Worm (Caenorhabditis elegans) whole organism, L3 larva: ENCODE measurements around the gene srh-127.

Source experiments
- ZK546.5 ChIP-seq: sonication (generic microtip); optimal IDR thresholded peaks from 2 replicates; lab custom pipeline; 2017; ENCODE audit warnings: missing biosample characterization, missing genetic modification characterization
- aly-2 ChIP-seq: fragments of 150-350 bp; optimal IDR thresholded peaks from 2 replicates; lab custom pipeline; 2014; ENCODE audit warnings: missing biosample characterization, missing genetic modification characterization
- ceh-28 ChIP-seq: fragments of 150-350 bp; optimal IDR thresholded peaks from 2 replicates; lab custom pipeline; 2014; ENCODE audit warnings: missing biosample characterization, missing genetic modification reagents, missing genetic modification characterization
- ceh-82 ChIP-seq: fragments of 150-350 bp; optimal IDR thresholded peaks from 2 replicates; lab custom pipeline; 2014; ENCODE audit warnings: missing biosample characterization, missing genetic modification characterization
- ceh-9 ChIP-seq: sonication (generic microtip); optimal IDR thresholded peaks from 2 replicates; lab custom pipeline; 2018; ENCODE audit warnings: missing biosample characterization, missing genetic modification characterization
- daf-12 ChIP-seq: fragments of 150-350 bp; optimal IDR thresholded peaks from 2 replicates; lab custom pipeline; 2014; ENCODE audit warnings: missing biosample characterization, missing genetic modification reagents, missing genetic modification characterization
- egl-27 ChIP-seq: sonication (generic microtip); optimal IDR thresholded peaks from 4 replicates; lab custom pipeline; 2017; ENCODE audit warnings: missing biosample characterization, missing genetic modification reagents, missing genetic modification characterization
- egl-5 ChIP-seq: fragments of 150-350 bp; optimal IDR thresholded peaks from 2 replicates; lab custom pipeline; 2017; ENCODE audit warnings: missing biosample characterization, missing genetic modification reagents, missing genetic modification characterization, inconsistent platforms
- elt-1 ChIP-seq: fragments of 150-350 bp; optimal IDR thresholded peaks from 2 replicates; lab custom pipeline; 2014; ENCODE audit warnings: missing biosample characterization, missing genetic modification characterization
- elt-2 ChIP-seq: sonication (generic microtip); optimal IDR thresholded peaks from 2 replicates; lab custom pipeline; 2016; ENCODE audit warnings: missing genetic modification reagents, mild to moderate bottlenecking, missing genetic modification characterization, missing compliant biosample characterization
- eor-1 ChIP-seq, 2 experiments: fragments of 150-350 bp; optimal IDR thresholded peaks; 2 replicates each; lab custom pipeline; 2014 to 2018; ENCODE audit warnings: missing biosample characterization in 2 of 2, missing genetic modification characterization in 2 of 2
- fkh-10 ChIP-seq: sonication (generic microtip); optimal IDR thresholded peaks from 2 replicates; lab custom pipeline; 2017; ENCODE audit warnings: missing biosample characterization, missing genetic modification reagents, missing genetic modification characterization
- fkh-2 ChIP-seq: fragments of 150-350 bp; optimal IDR thresholded peaks from 2 replicates; lab custom pipeline; 2014; ENCODE audit warnings: missing biosample characterization, missing genetic modification reagents, missing genetic modification characterization
- fos-1 ChIP-seq: fragments of 150-350 bp; optimal IDR thresholded peaks from 2 replicates; lab custom pipeline; 2014; ENCODE audit warnings: missing biosample characterization, missing genetic modification characterization
- hmg-11 ChIP-seq: sonication (generic microtip); optimal IDR thresholded peaks from 2 replicates; lab custom pipeline; 2016; ENCODE audit warnings: missing genetic modification characterization, missing compliant biosample characterization
- lin-15B ChIP-seq: fragments of 150-350 bp; optimal IDR thresholded peaks from 2 replicates; lab custom pipeline; 2014; ENCODE audit warnings: missing biosample characterization, missing genetic modification characterization
- lin-39 ChIP-seq: fragments of 150-350 bp; optimal IDR thresholded peaks from 2 replicates; lab custom pipeline; 2018; ENCODE audit warnings: missing biosample characterization, missing genetic modification reagents, missing genetic modification characterization
- mml-1 ChIP-seq: fragments of 150-350 bp; sonication (generic microtip); optimal IDR thresholded peaks from 3 replicates; lab custom pipeline; 2014; ENCODE audit warnings: missing biosample characterization, missing genetic modification characterization
- nfya-1 ChIP-seq: sonication (generic microtip); optimal IDR thresholded peaks from 2 replicates; lab custom pipeline; 2017; ENCODE audit warnings: missing genetic modification characterization, mild to moderate bottlenecking, missing compliant biosample characterization, antibody characterized with exemption, moderate library complexity; ENCODE audit not compliant: insufficient read depth
- nhr-11 ChIP-seq: fragments of 150-350 bp; optimal IDR thresholded peaks from 2 replicates; lab custom pipeline; 2014; ENCODE audit warnings: missing biosample characterization, missing genetic modification characterization
- nhr-12 ChIP-seq: fragments of 150-350 bp; optimal IDR thresholded peaks from 2 replicates; lab custom pipeline; 2014; ENCODE audit warnings: missing biosample characterization, missing genetic modification characterization
- nhr-23 ChIP-seq: fragments of 150-350 bp; optimal IDR thresholded peaks from 2 replicates; lab custom pipeline; 2014; ENCODE audit warnings: missing biosample characterization, missing genetic modification reagents, missing genetic modification characterization
- nhr-237 ChIP-seq: fragments of 150-350 bp; optimal IDR thresholded peaks from 2 replicates; lab custom pipeline; 2014; ENCODE audit warnings: missing biosample characterization, missing genetic modification characterization
- nhr-25 ChIP-seq: sonication (generic microtip); optimal IDR thresholded peaks from 2 replicates; lab custom pipeline; 2017; ENCODE audit warnings: missing biosample characterization, missing genetic modification characterization
- nhr-67 ChIP-seq: fragments of 150-350 bp; optimal IDR thresholded peaks from 2 replicates; lab custom pipeline; 2014; ENCODE audit warnings: missing biosample characterization, missing genetic modification characterization
- nhr-76 ChIP-seq: fragments of 150-350 bp; sonication (generic microtip); optimal IDR thresholded peaks from 5 replicates; lab custom pipeline; 2014; ENCODE audit warnings: missing biosample characterization, missing genetic modification characterization
- nhr-77 ChIP-seq: fragments of 150-350 bp; optimal IDR thresholded peaks from 2 replicates; lab custom pipeline; 2014; ENCODE audit warnings: missing biosample characterization, missing genetic modification characterization
- pqm-1 ChIP-seq: fragments of 150-350 bp; optimal IDR thresholded peaks from 2 replicates; lab custom pipeline; 2017; ENCODE audit warnings: missing biosample characterization, missing genetic modification characterization, inconsistent platforms
- sea-2 ChIP-seq: fragments of 150-350 bp; sonication (generic microtip); optimal IDR thresholded peaks from 4 replicates; lab custom pipeline; 2014; ENCODE audit warnings: missing biosample characterization, missing genetic modification reagents, missing genetic modification characterization
- skn-1 ChIP-seq: fragments of 150-350 bp; optimal IDR thresholded peaks from 2 replicates; lab custom pipeline; 2014; ENCODE audit warnings: missing biosample characterization, missing genetic modification characterization
- snpc-4 ChIP-seq: fragments of 150-350 bp; optimal IDR thresholded peaks from 2 replicates; lab custom pipeline; 2014; ENCODE audit warnings: missing biosample characterization, missing genetic modification characterization
- tbx-2 ChIP-seq: sonication (generic microtip); optimal IDR thresholded peaks from 2 replicates; lab custom pipeline; 2016; ENCODE audit warnings: mild to moderate bottlenecking, missing genetic modification characterization, missing compliant biosample characterization
- unc-39 ChIP-seq: sonication (generic microtip); optimal IDR thresholded peaks from 4 replicates; lab custom pipeline; 2017; ENCODE audit warnings: missing biosample characterization, missing genetic modification characterization
- unc-62 ChIP-seq: fragments of 150-350 bp; sonication (generic microtip); optimal IDR thresholded peaks from 4 replicates; lab custom pipeline; 2014; ENCODE audit warnings: missing biosample characterization, missing genetic modification reagents, missing genetic modification characterization
- zag-1 ChIP-seq: fragments of 150-350 bp; optimal IDR thresholded peaks from 2 replicates; lab custom pipeline; 2014; ENCODE audit warnings: missing biosample characterization, missing genetic modification characterization
- ztf-11 ChIP-seq: fragments of 150-350 bp; optimal IDR thresholded peaks from 2 replicates; lab custom pipeline; 2014; ENCODE audit warnings: missing biosample characterization, missing genetic modification characterization

The srh-127 gene

ce11 chrV:2922594-2922993, 29.5 kb downstream of the srh-127 start, which contains the start of gene srh-38:
Gene srh-38 (minus strand): TSS chrV:2922694.
- TF ChIP-seq lin-15B (tag; lab: Kevin White, UChicago) = no peak
- TF ChIP-seq nhr-12 (tag; lab: Kevin White, UChicago) = no peak
- TF ChIP-seq aly-2 = no peak
- no peak for TF ChIP-seq nhr-67 (tag; lab: Kevin White, UChicago)

DNA sequence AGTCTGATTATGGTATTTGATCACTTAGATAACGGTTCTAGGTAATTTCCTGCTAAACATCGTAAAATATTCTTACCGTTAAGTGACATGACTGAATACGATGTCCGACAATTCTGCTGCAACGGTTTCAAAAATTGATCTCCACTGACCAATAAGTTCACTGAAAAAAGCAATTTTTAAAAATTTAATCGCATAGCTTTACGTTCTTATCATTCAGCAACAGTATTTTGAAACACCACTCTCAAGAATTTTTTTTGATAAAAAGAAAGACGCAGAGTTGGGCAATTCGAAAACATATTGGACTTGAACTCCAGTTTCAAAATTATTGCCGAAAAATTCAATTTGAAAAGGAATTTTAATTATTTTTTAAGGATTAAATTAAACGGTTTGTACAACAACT, 34.5 kb downstream of the srh-127 start, which contains the start of gene C31B8.12:
Gene C31B8.12, minus strand, starts transcription at position 101 of the 400 bp plus-strand sequence.
- no peak for TF ChIP-seq nhr-77 (tag; lab: Kevin White, UChicago)
- TF ChIP-seq, all 47 proteins: peak for 0

- TF ChIP-seq ceh-82 = no peak
- no peak for TF ChIP-seq lin-39
- no peak for TF ChIP-seq hmg-11 (tag; lab: Kevin White, UChicago)
- TF ChIP-seq sea-2 = no peak
- TF ChIP-seq daf-12 (tag; lab: Kevin White, UChicago) = no peak
- no peak for TF ChIP-seq mml-1 (tag; lab: Kevin White, UChicago)
- no peak for TF ChIP-seq nhr-23 (tag; lab: Kevin White, UChicago)
- no peak for TF ChIP-seq pqm-1 (tag; lab: Kevin White, UChicago)
- no peak for TF ChIP-seq nhr-67 (tag; lab: Kevin White, UChicago)
- no peak for TF ChIP-seq nhr-77 (tag; lab: Kevin White, UChicago)
- no peak for TF ChIP-seq lin-15B (tag; lab: Kevin White, UChicago)
- no peak for TF ChIP-seq nfya-1 (tag; lab: Kevin White, UChicago)
- TF ChIP-seq zag-1 = no peak
- TF ChIP-seq aly-2 = no peak
- no peak for TF ChIP-seq egl-27
Observed at ce11 chrV:2929753-2930152, 36.7 kb downstream of the srh-127 start, which contains the start of gene C31B8.16. Gene C31B8.16 (plus strand): TSS chrV:2930053.

DNA sequence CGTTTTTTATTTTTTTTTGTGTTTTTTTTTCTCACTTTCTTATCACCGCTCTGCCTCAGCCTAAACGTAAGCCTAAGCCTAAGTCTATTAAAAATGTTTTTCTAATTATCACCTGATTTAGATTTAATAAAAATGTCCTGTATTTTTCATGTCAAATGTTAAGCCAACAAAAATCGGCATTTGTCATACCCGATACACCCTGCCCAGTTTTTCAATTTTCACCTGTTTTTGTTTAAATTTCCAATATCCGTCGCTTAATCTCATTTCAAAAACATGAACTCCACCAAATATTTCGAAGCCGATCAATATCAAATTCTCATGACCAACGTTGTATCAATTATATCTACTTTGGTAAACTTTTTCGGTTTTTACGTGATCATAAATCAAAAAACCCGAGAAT, 38.2 kb downstream of the srh-127 start, which contains the start of gene C31B8.1:
Gene C31B8.1, plus strand, starts transcription at position 301 of the 400 bp plus-strand sequence.
- TF ChIP-seq fos-1 = no peak
- no peak for TF ChIP-seq elt-2 (tag; lab: Kevin White, UChicago)
- TF ChIP-seq egl-5 (tag; lab: Kevin White, UChicago) = no peak
- TF ChIP-seq, all 47 proteins: peak for 0

ce11 chrV:2934075-2934474, 41.0 kb downstream of the srh-127 start, which contains the start of gene srh-247:
Gene srh-247 (minus strand): TSS chrV:2934175.
- TF ChIP-seq nhr-11 (tag; lab: Kevin White, UChicago) (no peak), zag-1 (no peak), aly-2 (no peak), nhr-77 (tag; lab: Kevin White, UChicago) (no peak), skn-1 (tag; lab: Kevin White, UChicago) (no peak), lin-39 (no peak), nhr-12 (tag; lab: Kevin White, UChicago) (no peak), snpc-4 (no peak), nhr-67 (tag; lab: Kevin White, UChicago) (no peak), tbx-2 (tag; lab: Kevin White, UChicago) (no peak), unc-39 (tag; lab: Kevin White, UChicago) (no peak), eor-1 (tag; optimal IDR thresholded peaks at IDR 0.05; lab: Kevin White, UChicago) (no peak), fkh-10 (no peak), nfya-1 (tag; lab: Kevin White, UChicago) (no peak), elt-1 (no peak), sea-2 (no peak), ceh-82 (no peak), nhr-25 (no peak)

- TF ChIP-seq skn-1 (tag; lab: Kevin White, UChicago) (no peak), egl-5 (tag; lab: Kevin White, UChicago) (no peak), ZK546.5 (no peak)
- TF ChIP-seq, all 47 proteins: peak for 0
Observed at ce11 chrV:2938497-2938896, 45.4 kb downstream of the srh-127 start, which contains the start of gene srw-141. Gene srw-141 (minus strand): TSS chrV:2938597.

- no peak for TF ChIP-seq unc-62 (GFP tag; lab: Kevin White, UChicago)
- no peak for TF ChIP-seq mml-1 (tag; lab: Kevin White, UChicago)
- no peak for TF ChIP-seq egl-27
- TF ChIP-seq fkh-2 (tag; lab: Kevin White, UChicago) = no peak
- no peak for TF ChIP-seq snpc-4
- TF ChIP-seq egl-5 (tag; lab: Kevin White, UChicago) = no peak
- TF ChIP-seq nhr-76 = no peak
- TF ChIP-seq nhr-237 = no peak
- TF ChIP-seq unc-39 (tag; lab: Kevin White, UChicago) = no peak
- no peak for TF ChIP-seq ceh-9
- TF ChIP-seq nhr-11 (tag; lab: Kevin White, UChicago) = no peak
- no peak for TF ChIP-seq hmg-11 (tag; lab: Kevin White, UChicago)
- no peak for TF ChIP-seq elt-1
- TF ChIP-seq skn-1 (tag; lab: Kevin White, UChicago) = no peak
- no peak for TF ChIP-seq ztf-11 (tag; lab: Kevin White, UChicago)
- no peak for TF ChIP-seq ceh-28 (tag; lab: Kevin White, UChicago)
Observed at ce11 chrV:2941405-2941804, 48.3 kb downstream of the srh-127 start, which contains the start of gene srw-143. Gene srw-143 (minus strand): TSS chrV:2941505.
